Worm (Caenorhabditis elegans) whole organism, early embryonic: Measurements from ENCODE around the gene sod-4.

Experiments
- B0310.2 ChIP-seq: sonication (generic microtip); optimal IDR thresholded peaks from 2 replicates; lab custom pipeline; 2016; ENCODE audit warnings: mild to moderate bottlenecking, missing genetic modification characterization, missing compliant biosample characterization
- F13C5.2 ChIP-seq: sonication (generic microtip); optimal IDR thresholded peaks from 2 replicates; lab custom pipeline; 2017; ENCODE audit warnings: mild to moderate bottlenecking, missing genetic modification characterization, inconsistent platforms, missing compliant biosample characterization
- ama-1 ChIP-seq: fragments of 150-350 bp; optimal IDR thresholded peaks from 2 replicates; lab custom pipeline; 2014
- flt-1 ChIP-seq: fragments of 200-800 bp; sonication (Bioruptor generic); IDR thresholded peaks from 2 replicates; pipeline ENCODE4 v1.3.6; 2022; ENCODE audit warnings: missing genetic modification characterization, missing compliant biosample characterization
- hmbx-1 ChIP-seq: sonication (generic microtip); optimal IDR thresholded peaks from 2 replicates; lab custom pipeline; 2016; ENCODE audit warnings: mild to moderate bottlenecking, missing genetic modification characterization, missing compliant biosample characterization
- hnd-1 ChIP-seq: sonication (generic microtip); optimal IDR thresholded peaks from 2 replicates; lab custom pipeline; 2016; ENCODE audit warnings: missing genetic modification characterization, missing compliant biosample characterization
- scrt-1 ChIP-seq: fragments of 200-800 bp; sonication (Bioruptor generic); IDR thresholded peaks from 2 replicates; pipeline ENCODE4 v1.3.6; 2022; ENCODE audit warnings: missing genetic modification characterization, missing compliant biosample characterization
- tra-4 ChIP-seq: sonication (generic microtip); optimal IDR thresholded peaks from 2 replicates; lab custom pipeline; 2017; ENCODE audit warnings: missing genetic modification characterization, missing compliant biosample characterization

- TF ChIP-seq flt-1 (GFP tag; lab: Robert Waterston, UW) (no peak), ama-1 (no peak), hmbx-1 (no peak), hnd-1 (no peak), scrt-1 (GFP tag; lab: Robert Waterston, UW) (no peak), tra-4 (tag; lab: Kevin White, UChicago) (no peak), F13C5.2 (no peak), B0310.2 (tag; lab: Kevin White, UChicago) (no peak)
Measured at ce11 chrIII:9538655-9539155, 38.5 kb upstream of the sod-4 start, which contains the start of gene ZK1098.3.
